Worm (Caenorhabditis elegans): ENCODE results near the gene F25E5.5.
"Not testable (repeated sequence)": the region's sequence is repeated elsewhere in the genome, so short reads cannot be mapped to it uniquely, and the experiment has no call there.

- TF ChIP-seq ztf-11 (tag; optimal IDR thresholded peaks at IDR 0.05); skn-1 (tag; optimal IDR thresholded peaks at IDR 0.05); unc-55 (GFP tag; optimal IDR thresholded peaks at IDR 0.05); nhr-10 (tag; optimal IDR thresholded peaks at IDR 0.05); elt-1 (tag; optimal IDR thresholded peaks at IDR 0.05): not testable (repeated sequence)
These were observed 2.7 kb upstream of the F25E5.5 start, which contains the start of gene nhr-141 for ce11 chrV:7444331-7444730.

Measured in whole organism, L2 larva.